Worm (Caenorhabditis elegans): ENCODE measurements around the gene parg-1.

DNA sequence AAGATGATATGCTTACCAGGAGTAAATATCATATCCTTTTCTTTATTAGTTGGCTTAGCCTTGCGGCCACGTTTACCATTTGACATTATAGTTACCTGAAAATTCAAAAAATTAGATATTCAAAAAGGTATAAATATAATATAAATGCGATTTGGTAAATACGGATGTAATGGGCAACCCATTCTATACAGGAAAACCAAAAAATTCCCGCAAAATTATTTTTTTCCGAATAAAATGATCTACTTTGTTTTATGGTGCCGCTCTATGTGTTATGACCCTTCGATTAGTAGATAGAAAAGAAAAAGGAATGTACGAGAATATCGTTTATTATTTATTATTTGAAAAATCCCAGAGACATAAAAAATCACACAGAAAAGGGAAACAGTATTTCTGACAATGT, 8.7 kb downstream of the parg-1 start, which contains the start of gene elli-1:
- TF ChIP-seq him-1 (tag; optimal IDR thresholded peaks at IDR 0.05) (no peak), dao-5 (tag; optimal IDR thresholded peaks at IDR 0.05) (no peak)

Measured in whole organism, L4/young adult.